Worm (Caenorhabditis elegans) whole organism, L4 larva: Measurements from ENCODE around the gene cut-2.

Source experiments
- F37D6.2 ChIP-seq: sonication (generic microtip); optimal IDR thresholded peaks from 2 replicates; lab custom pipeline; 2016; ENCODE audit warnings: mild to moderate bottlenecking, missing genetic modification characterization, missing compliant biosample characterization
- F44E2.7 ChIP-seq: fragments of 200-800 bp; sonication (Bioruptor generic); IDR thresholded peaks from 2 replicates; pipeline ENCODE4 v2.1.2; 2022; ENCODE audit warnings: missing genetic modification characterization, missing compliant biosample characterization
- aha-1 ChIP-seq: fragments of 150-350 bp; peaks from one replicate; lab custom pipeline; 2014; ENCODE audit warnings: missing biosample characterization, missing genetic modification characterization
- attf-4 ChIP-seq: sonication (generic microtip); optimal IDR thresholded peaks from 3 replicates; lab custom pipeline; 2017; ENCODE audit warnings: missing biosample characterization, missing genetic modification characterization
- ceh-44 ChIP-seq: fragments of 200-800 bp; sonication (Bioruptor generic); IDR thresholded peaks from 2 replicates; pipeline ENCODE4 v1.3.6; 2022; ENCODE audit warnings: missing genetic modification reagents, missing genetic modification characterization, missing compliant biosample characterization
- ces-1 ChIP-seq: fragments of 150-350 bp; sonication (generic microtip); optimal IDR thresholded peaks from 4 replicates; lab custom pipeline; 2014; ENCODE audit warnings: missing biosample characterization, missing genetic modification reagents, missing genetic modification characterization
- cey-2 ChIP-seq: sonication (generic microtip); optimal IDR thresholded peaks from 3 replicates; lab custom pipeline; 2017; ENCODE audit warnings: missing genetic modification characterization, mild to moderate bottlenecking, missing compliant biosample characterization, antibody characterized with exemption, borderline replicate concordance; ENCODE audit not compliant: insufficient read depth
- daf-16 ChIP-seq, 3 experiments: sonication (generic microtip); optimal IDR thresholded peaks; 2 replicates each; lab custom pipeline; 2016 to 2017; ENCODE audit warnings: missing genetic modification characterization in 3 of 3, missing genetic modification reagents in 3 of 3, mild to moderate bottlenecking in 2 of 3, missing compliant biosample characterization in 2 of 3, missing biosample characterization in 1 of 3, moderate library complexity in 1 of 3
- daf-8 ChIP-seq: fragments of 200-800 bp; sonication (Bioruptor generic); IDR thresholded peaks from 2 replicates; pipeline ENCODE4 v1.3.6; 2022; ENCODE audit warnings: missing genetic modification characterization, missing compliant biosample characterization
- dmd-6 ChIP-seq: fragments of 200-800 bp; sonication (Bioruptor generic); IDR thresholded peaks from 2 replicates; pipeline ENCODE4 v1.3.6; 2022; ENCODE audit warnings: missing genetic modification reagents, missing genetic modification characterization, missing compliant biosample characterization
- dve-1 ChIP-seq: sonication (generic microtip); optimal IDR thresholded peaks from 2 replicates; lab custom pipeline; 2017; ENCODE audit warnings: antibody characterized with exemption, mild to moderate bottlenecking, missing genetic modification characterization, missing compliant biosample characterization; ENCODE audit not compliant: insufficient read depth
- egl-27 ChIP-seq: sonication (generic microtip); optimal IDR thresholded peaks from 3 replicates; lab custom pipeline; 2017; ENCODE audit warnings: missing biosample characterization, missing genetic modification reagents, missing genetic modification characterization
- hlh-11 ChIP-seq: fragments of 200-800 bp; sonication (Bioruptor generic); optimal IDR thresholded peaks from 2 replicates; lab custom pipeline; 2018; ENCODE audit warnings: mild to moderate bottlenecking, missing genetic modification characterization, missing compliant biosample characterization
- hlh-30 ChIP-seq: sonication (generic microtip); optimal IDR thresholded peaks from 2 replicates; lab custom pipeline; 2017; ENCODE audit warnings: antibody characterized with exemption, mild to moderate bottlenecking, missing genetic modification characterization, missing compliant biosample characterization; ENCODE audit not compliant: insufficient read depth
- hmg-1.1 ChIP-seq: fragments of 200-800 bp; sonication (Bioruptor generic); IDR thresholded peaks from 2 replicates; pipeline ENCODE4 v1.3.6; 2022; ENCODE audit warnings: missing genetic modification reagents, missing genetic modification characterization, missing compliant biosample characterization
- lin-1 ChIP-seq: fragments of 200-800 bp; sonication (Bioruptor generic); IDR thresholded peaks from 2 replicates; pipeline ENCODE4 v1.3.6; 2022; ENCODE audit warnings: missing genetic modification reagents, missing genetic modification characterization, missing compliant biosample characterization
- lin-39 ChIP-seq: fragments of 150-350 bp; optimal IDR thresholded peaks from 2 replicates; lab custom pipeline; 2014; ENCODE audit warnings: missing biosample characterization, missing genetic modification reagents, missing genetic modification characterization
- lsy-2 ChIP-seq, 2 experiments: fragments of 150-350 bp in 1 of 2; sonication (generic microtip) in 1 of 2; optimal IDR thresholded peaks; 2 replicates each; lab custom pipeline; 2014 to 2017; ENCODE audit warnings: missing biosample characterization in 2 of 2, missing genetic modification characterization in 2 of 2
- madf-9 ChIP-seq: fragments of 200-800 bp; sonication (Bioruptor generic); conservative IDR thresholded peaks from 2 replicates; pipeline ENCODE4 v1.3.6; 2022; ENCODE audit warnings: missing genetic modification reagents, missing genetic modification characterization, missing compliant biosample characterization
- mdl-1 ChIP-seq, 2 experiments: fragments of 150-350 bp in 1 of 2; sonication (generic microtip) in 1 of 2; optimal IDR thresholded peaks; 2 replicates each; lab custom pipeline; 2014 to 2017; ENCODE audit warnings: missing biosample characterization in 2 of 2, missing genetic modification characterization in 2 of 2
- mdt-29 ChIP-seq: fragments of 200-800 bp; sonication (Bioruptor generic); IDR thresholded peaks from 2 replicates; pipeline ENCODE4 v1.3.6; 2022; ENCODE audit warnings: missing genetic modification reagents, missing genetic modification characterization, missing compliant biosample characterization
- mep-1 ChIP-seq: fragments of 150-350 bp; sonication (generic microtip); optimal IDR thresholded peaks from 3 replicates; lab custom pipeline; 2014; ENCODE audit warnings: missing biosample characterization, missing genetic modification characterization
- mes-2 ChIP-seq: sonication (generic microtip); optimal IDR thresholded peaks from 2 replicates; lab custom pipeline; 2016; ENCODE audit warnings: missing genotype, mild to moderate bottlenecking, missing genetic modification characterization, missing compliant biosample characterization; ENCODE audit not compliant: poor library complexity, severe bottlenecking
- mxl-3 ChIP-seq: fragments of 200-800 bp; sonication (Bioruptor generic); optimal IDR thresholded peaks from 2 replicates; lab custom pipeline; 2018; ENCODE audit warnings: mild to moderate bottlenecking, missing genetic modification characterization, missing compliant biosample characterization
- nhr-111 ChIP-seq: fragments of 200-800 bp; sonication (Bioruptor generic); optimal IDR thresholded peaks from 2 replicates; lab custom pipeline; 2018; ENCODE audit warnings: mild to moderate bottlenecking, missing genetic modification characterization, missing compliant biosample characterization
- nhr-237 ChIP-seq: sonication (generic microtip); optimal IDR thresholded peaks from 2 replicates; lab custom pipeline; 2017; ENCODE audit warnings: missing biosample characterization, missing genetic modification characterization
- nhr-25 ChIP-seq: sonication (generic microtip); optimal IDR thresholded peaks from 2 replicates; lab custom pipeline; 2017; ENCODE audit warnings: missing genetic modification characterization, mild to moderate bottlenecking, missing compliant biosample characterization, antibody characterized with exemption, moderate library complexity, borderline replicate concordance; ENCODE audit not compliant: insufficient read depth
- nhr-28 ChIP-seq: fragments of 150-350 bp; optimal IDR thresholded peaks from 2 replicates; lab custom pipeline; 2014; ENCODE audit warnings: missing biosample characterization, missing genetic modification characterization
- nhr-6 ChIP-seq: fragments of 150-350 bp; optimal IDR thresholded peaks from 2 replicates; lab custom pipeline; 2014; ENCODE audit warnings: missing biosample characterization, missing genetic modification characterization
- nhr-76 ChIP-seq: fragments of 150-350 bp; optimal IDR thresholded peaks from 2 replicates; lab custom pipeline; 2014; ENCODE audit warnings: missing biosample characterization, missing genetic modification characterization
- pha-4 ChIP-seq, 2 experiments: fragments of 150-350 bp in 1 of 2; fragments of 200-800 bp in 1 of 2; sonication (Bioruptor generic) in 1 of 2; IDR thresholded peaks in 1 of 2; optimal IDR thresholded peaks in 1 of 2; 2 replicates each; pipeline versions ENCODE4 v1.3.6 to Lab custom; 2014 to 2022; ENCODE audit warnings: missing genetic modification characterization in 2 of 2, missing genetic modification reagents in 2 of 2, missing biosample characterization in 1 of 2, missing compliant biosample characterization in 1 of 2
- saeg-2 ChIP-seq: fragments of 200-800 bp; sonication (Bioruptor generic); IDR thresholded peaks from 2 replicates; pipeline ENCODE4 v1.3.6; 2022; ENCODE audit warnings: missing genetic modification reagents, missing genetic modification characterization, missing compliant biosample characterization
- sdz-12 ChIP-seq: fragments of 200-800 bp; sonication (Bioruptor generic); optimal IDR thresholded peaks from 2 replicates; lab custom pipeline; 2018; ENCODE audit warnings: mild to moderate bottlenecking, missing genetic modification characterization, missing compliant biosample characterization
- set-16 ChIP-seq: fragments of 200-800 bp; sonication (Bioruptor generic); IDR thresholded peaks from 2 replicates; pipeline ENCODE4 v1.3.6; 2022; ENCODE audit warnings: missing genetic modification reagents, missing genetic modification characterization, missing compliant biosample characterization
- snpc-1.2 ChIP-seq: fragments of 200-800 bp; sonication (Bioruptor generic); IDR thresholded peaks from 2 replicates; pipeline ENCODE4 v1.3.6; 2022; ENCODE audit warnings: missing genetic modification reagents, missing genetic modification characterization, missing compliant biosample characterization
- tra-1 ChIP-seq: fragments of 200-800 bp; sonication (Bioruptor generic); IDR thresholded peaks from 2 replicates; pipeline ENCODE4 v1.3.6; 2022; ENCODE audit warnings: missing genetic modification reagents, missing genetic modification characterization, missing compliant biosample characterization
- unc-62 ChIP-seq, 3 experiments: fragments of 150-350 bp in 1 of 3; sonication (generic microtip); optimal IDR thresholded peaks in 2 of 3; peaks in 1 of 3; 1 replicate in 1 of 3; 2 replicates in 2 of 3; lab custom pipeline; 2014 to 2017; ENCODE audit warnings: missing biosample characterization in 3 of 3, missing genetic modification characterization in 3 of 3, missing genetic modification reagents in 3 of 3, missing genotype in 1 of 3
- zfp-2 ChIP-seq: sonication (generic microtip); optimal IDR thresholded peaks from 2 replicates; lab custom pipeline; 2016; ENCODE audit warnings: mild to moderate bottlenecking, missing genetic modification characterization, missing compliant biosample characterization
- zip-11 ChIP-seq: fragments of 200-800 bp; sonication (Bioruptor generic); IDR thresholded peaks from 2 replicates; pipeline ENCODE4 v1.3.6; 2022; ENCODE audit warnings: missing genetic modification characterization, missing compliant biosample characterization
- ztf-11 ChIP-seq: fragments of 150-350 bp; optimal IDR thresholded peaks from 2 replicates; lab custom pipeline; 2014; ENCODE audit warnings: missing biosample characterization, missing genetic modification characterization

Gene cut-2

DNA sequence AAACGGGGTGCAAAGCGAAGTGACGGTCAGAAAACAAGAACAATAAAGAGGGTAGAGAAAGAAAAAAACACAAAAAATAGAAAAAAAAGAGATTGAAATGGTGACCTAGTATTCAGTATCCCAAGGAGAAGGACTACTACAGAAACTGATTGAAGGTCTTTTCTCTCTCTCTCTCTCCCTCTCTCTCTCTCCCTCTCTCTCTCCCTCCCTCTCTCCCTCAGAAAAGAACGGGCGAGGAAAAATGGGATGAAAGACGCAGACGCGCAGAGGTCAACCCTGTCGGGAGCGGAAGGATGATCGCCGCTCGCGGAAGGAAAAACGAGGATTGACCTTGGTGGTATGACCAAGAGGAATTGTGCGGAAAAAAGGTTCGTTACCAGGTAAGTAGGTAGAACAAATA, 40.2 kb upstream of the cut-2 start:
- TF ChIP-seq ztf-11 (no peak), mdl-1 (tag; optimal IDR thresholded peaks at IDR 0.05; lab: Kevin White, UChicago) (peak in 1 of 2 experiments; percentile 20), daf-8 (GFP tag; lab: Robert Waterston, UW) (no peak), dve-1 (peak; percentile 70), daf-16 (GFP tag; optimal IDR thresholded peaks at IDR 0.05; lab: Kevin White, UChicago) (no peak), daf-16 (tag; optimal IDR thresholded peaks at IDR 0.05; lab: Kevin White, UChicago) (peak; percentile 3), set-16 (GFP tag; lab: Robert Waterston, UW) (peak; percentile 87), nhr-28 (tag; lab: Kevin White, UChicago) (peak; percentile 53), nhr-25 (tag; lab: Kevin White, UChicago) (peak; percentile 83), nhr-237 (tag; lab: Kevin White, UChicago) (peak; percentile 30), nhr-111 (GFP tag; lab: Kevin White, UChicago) (no peak), pha-4 (GFP tag; IDR thresholded peaks at IDR 0.05; lab: Robert Waterston, UW) (peak; percentile 68; the same call in 1 of the 2 replicates), pha-4 (tag; optimal IDR thresholded peaks at IDR 0.05; lab: Kevin White, UChicago) (no peak), hmg-1.1 (GFP tag; lab: Robert Waterston, UW) (no peak), F44E2.7 (GFP tag; lab: Robert Waterston, UW) (0 out of 2 replicates have a peak, but pooled peaks have one; percentile 28), hlh-30 (tag; lab: Kevin White, UChicago) (peak; percentile 43), tra-1 (GFP tag; lab: Robert Waterston, UW) (0 out of 2 replicates have a peak, but pooled peaks have one; percentile 55), snpc-1.2 (GFP tag; lab: Robert Waterston, UW) (no peak), dmd-6 (GFP tag; lab: Robert Waterston, UW) (peak; percentile 35; the same call in 1 of the 2 replicates), nhr-6 (tag; lab: Kevin White, UChicago) (peak; percentile 41), mxl-3 (peak; percentile 41), madf-9 (GFP tag; lab: Robert Waterston, UW) (peak; percentile 79), zip-11 (no peak), mep-1 (tag; lab: Kevin White, UChicago) (peak; percentile 8), hlh-11 (tag; lab: Kevin White, UChicago) (peak; percentile 74), lin-1 (GFP tag; lab: Robert Waterston, UW) (no peak), ceh-44 (GFP tag; lab: Robert Waterston, UW) (no peak), F37D6.2 (tag; lab: Kevin White, UChicago) (no peak), lsy-2 (tag; optimal IDR thresholded peaks at IDR 0.05; lab: Kevin White, UChicago) (peak in 1 of 2 experiments; percentile 39), nhr-76 (tag; lab: Kevin White, UChicago) (no peak), aha-1 (tag; lab: Kevin White, UChicago) (peak; percentile 2)

DNA sequence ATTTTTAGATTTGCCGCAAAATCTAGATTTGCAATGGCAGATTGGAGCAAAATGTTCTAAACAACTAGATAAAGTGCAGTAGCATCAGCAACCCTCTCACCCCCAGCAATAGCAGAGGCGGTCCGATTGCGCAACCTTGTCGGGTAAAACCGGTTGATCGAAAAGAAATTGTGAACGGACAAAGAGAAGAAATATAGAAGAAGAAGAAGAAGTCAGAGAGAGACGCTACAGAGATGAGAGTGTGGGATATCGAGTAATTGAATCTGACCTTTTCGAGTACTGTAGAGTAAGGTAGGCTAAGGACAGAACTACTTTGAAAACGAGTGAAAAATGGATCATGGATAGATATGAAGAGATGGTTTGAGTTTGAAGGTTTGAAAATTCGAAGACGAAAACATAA, 38.9 kb upstream of the cut-2 start:
- no peak for TF ChIP-seq attf-4
- no peak for TF ChIP-seq F44E2.7 (GFP tag; lab: Robert Waterston, UW)
- peak; percentile 17 for TF ChIP-seq mep-1 (tag; lab: Kevin White, UChicago)
- TF ChIP-seq zfp-2 (tag; lab: Kevin White, UChicago), result no peak
- TF ChIP-seq hlh-30 (tag; lab: Kevin White, UChicago), result no peak
- peak; percentile 89 for TF ChIP-seq aha-1 (tag; lab: Kevin White, UChicago)
- no peak for TF ChIP-seq lin-39 (tag; lab: Kevin White, UChicago)
- peak; percentile 18 for TF ChIP-seq mes-2 (tag; lab: Kevin White, UChicago)
- no peak for TF ChIP-seq tra-1 (GFP tag; lab: Robert Waterston, UW)
- no peak for TF ChIP-seq unc-62 (GFP tag; optimal IDR thresholded peaks at IDR 0.05 in 1 of 2; lab: Kevin White, UChicago)
- TF ChIP-seq unc-62 (tag; optimal IDR thresholded peaks at IDR 0.05; lab: Kevin White, UChicago), result no peak
- TF ChIP-seq mdt-29 (GFP tag; lab: Robert Waterston, UW), result no peak
- TF ChIP-seq saeg-2, result no peak
- TF ChIP-seq sdz-12, result no peak
- TF ChIP-seq egl-27 (tag; lab: Kevin White, UChicago), result no peak
- no peak for TF ChIP-seq cey-2 (tag; lab: Kevin White, UChicago)
- TF ChIP-seq nhr-25 (tag; lab: Kevin White, UChicago), result peak; percentile 84
- TF ChIP-seq ces-1, result no peak
